Fruit fly (Drosophila melanogaster): Measurements from ENCODE around the gene Lam.

dm6 chr2L:5542944-5543515, 750 bp downstream of the Lam start:
- TF ChIP-seq Myc (optimal IDR thresholded peaks at IDR 0.05) (no peak), h (optimal IDR thresholded peaks at IDR 0.05) (no peak), psq (optimal IDR thresholded peaks at IDR 0.05) (no peak)
